Fruit fly (Drosophila melanogaster): ENCODE data around the gene Tsp29Fa.

DNA sequence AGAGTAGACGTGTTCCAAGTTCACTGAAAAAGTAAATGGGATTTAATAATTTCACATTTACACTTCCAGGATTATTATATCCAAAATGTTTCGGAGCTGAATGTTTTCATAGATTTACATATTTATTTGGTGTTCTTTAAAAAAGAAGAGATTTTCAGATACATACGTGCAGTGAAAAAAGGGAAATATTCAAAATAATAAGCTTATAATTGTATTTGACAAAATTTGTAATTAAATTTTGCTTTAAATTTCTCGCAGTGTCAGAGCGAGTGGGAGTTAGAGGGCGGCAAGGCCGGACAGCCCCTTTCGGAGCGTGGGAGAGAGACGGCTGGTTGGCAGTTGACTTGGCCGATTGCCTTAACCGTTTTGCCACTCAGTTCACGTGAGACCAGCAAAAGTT is 3.2 kb downstream of the Tsp29Fa start, which contains the start of gene Tsp29Fb:
- TF ChIP-seq CG8478 (optimal IDR thresholded peaks at IDR 0.05) (no peak), CTCF (optimal IDR thresholded peaks at IDR 0.05) (no peak)
